Fruit fly (Drosophila melanogaster): ENCODE measurements around the gene HDAC3.

Gene HDAC3

dm6 chr3R:5470586-5471283, 3.7 kb downstream of the HDAC3 start, which contains the start of the genes mRpL44 and Snr1:
Gene mRpL44 (minus strand): TSS chr3R:5470636.
Gene Snr1 (plus strand): TSS chr3R:5470926.
- TF ChIP-seq noc (tag; optimal IDR thresholded peaks at IDR 0.05) = peak; percentile 61

- no peak for TF ChIP-seq noc (tag; optimal IDR thresholded peaks at IDR 0.05)
Observed at dm6 chr3R:5467619-5468018, 6.8 kb downstream of the HDAC3 start, which contains the start of gene POLDIP2. Gene POLDIP2 (plus strand): TSS chr3R:5467778.

dm6 chr3R:5466875-5467274, 7.5 kb downstream of the HDAC3 start, which contains the start of gene RpL35A:
Gene RpL35A (minus strand): TSS chr3R:5467101.
- TF ChIP-seq noc (tag; optimal IDR thresholded peaks at IDR 0.05) = peak; percentile 53

dm6 chr3R:5464481-5464880, 9.9 kb downstream of the HDAC3 start, which contains the start of gene PEK:
Gene PEK (minus strand): TSS chr3R:5464753.
- no peak for TF ChIP-seq noc (tag; optimal IDR thresholded peaks at IDR 0.05)

- TF ChIP-seq noc (tag; optimal IDR thresholded peaks at IDR 0.05) = no peak
Observed at dm6 chr3R:5463199-5463949, 11.0 kb downstream of the HDAC3 start.

dm6 chr3R:5458627-5459026, 15.8 kb downstream of the HDAC3 start:
- TF ChIP-seq noc (tag; optimal IDR thresholded peaks at IDR 0.05) = no peak

- no peak for TF ChIP-seq noc (tag; optimal IDR thresholded peaks at IDR 0.05)
Observed at dm6 chr3R:5454334-5454733, 20.1 kb downstream of the HDAC3 start.

- TF ChIP-seq noc (tag; optimal IDR thresholded peaks at IDR 0.05) = no peak
Observed at dm6 chr3R:5438750-5439149, 35.6 kb downstream of the HDAC3 start.

- TF ChIP-seq noc (tag; optimal IDR thresholded peaks at IDR 0.05) = no peak
Observed at dm6 chr3R:5429786-5430185, 44.6 kb downstream of the HDAC3 start.

- no peak for TF ChIP-seq noc (tag; optimal IDR thresholded peaks at IDR 0.05)
Observed at dm6 chr3R:5427157-5427556, 47.2 kb downstream of the HDAC3 start, which contains the start of gene CG12147. Gene CG12147 (minus strand): TSS chr3R:5427257.

All from whole organism, larva.